Worm (Caenorhabditis elegans) whole organism, midembryonic: ENCODE data around the gene W03G11.3.

Experiments used
- flt-1 ChIP-seq: fragments of 200-800 bp; sonication (Bioruptor generic); IDR thresholded peaks from 2 replicates; pipeline ENCODE4 v1.3.6; 2022; ENCODE audit warnings: missing genetic modification characterization, missing compliant biosample characterization
- ref-1 ChIP-seq: fragments of 200-800 bp; sonication (Bioruptor generic); conservative IDR thresholded peaks from 2 replicates; pipeline ENCODE4 v1.3.6; 2022; ENCODE audit warnings: missing genetic modification reagents, missing genetic modification characterization, missing compliant biosample characterization
- ztf-29 ChIP-seq: fragments of 200-800 bp; sonication (Bioruptor generic); IDR thresholded peaks from 2 replicates; pipeline ENCODE4 v1.3.6; 2022; ENCODE audit warnings: missing genetic modification reagents, missing genetic modification characterization, missing compliant biosample characterization

- TF ChIP-seq ref-1 (GFP tag; lab: Robert Waterston, UW) (no peak), flt-1 (GFP tag; lab: Robert Waterston, UW) (no peak), ztf-29 (GFP tag; lab: Robert Waterston, UW) (no peak)
These were observed 42.3 kb upstream of the W03G11.3 start for ce11 chrX:12145919-12146318.
